Fruit fly (Drosophila melanogaster) whole organism, embryonic: ENCODE measurements around the gene CG9673.

ENCODE experiments used
- Antp ChIP-seq: fragments of 200-800 bp; sonication (Bioruptor generic); optimal IDR thresholded peaks from 3 replicates; lab custom pipeline; 2016; ENCODE audit warnings: missing biosample characterization, missing genetic modification characterization
- Atf3 ChIP-seq: fragments of 200-800 bp; sonication (Bioruptor generic); optimal IDR thresholded peaks from 3 replicates; lab custom pipeline; 2016; ENCODE audit warnings: missing biosample characterization, missing genetic modification characterization
- Atf6 ChIP-seq: fragments of 200-800 bp; sonication (Bioruptor generic); IDR thresholded peaks from 2 replicates; pipeline ENCODE4 v1.3.6; 2022; ENCODE audit warnings: missing biosample characterization, missing genetic modification characterization
- CG10366 ChIP-seq: fragments of 200-800 bp; sonication (Bioruptor generic); IDR thresholded peaks from 2 replicates; pipeline ENCODE4 v1.3.6; 2022; ENCODE audit warnings: missing biosample characterization, missing genetic modification characterization
- CG10431 ChIP-seq: fragments of 200-800 bp; sonication (Bioruptor generic); optimal IDR thresholded peaks from 3 replicates; lab custom pipeline; 2018; ENCODE audit warnings: missing biosample characterization, mild to moderate bottlenecking, missing genetic modification characterization
- CG11695 ChIP-seq: fragments of 200-800 bp; sonication (Bioruptor generic); IDR thresholded peaks from 3 replicates; pipeline ENCODE4 v1.3.6; 2022; ENCODE audit warnings: missing biosample characterization, missing genetic modification characterization
- CG12071 ChIP-seq: fragments of 200-800 bp; sonication (Bioruptor generic); optimal IDR thresholded peaks from 3 replicates; lab custom pipeline; 2018; ENCODE audit warnings: missing biosample characterization, mild to moderate bottlenecking, missing genetic modification characterization
- CG12236 ChIP-seq: fragments of 200-800 bp; sonication (Bioruptor generic); optimal IDR thresholded peaks from 2 replicates; lab custom pipeline; 2016; ENCODE audit warnings: missing biosample characterization, missing genetic modification characterization
- CG1233 ChIP-seq: fragments of 200-800 bp; sonication (Bioruptor generic); optimal IDR thresholded peaks from 4 replicates; lab custom pipeline; 2018; ENCODE audit warnings: missing biosample characterization, mild to moderate bottlenecking, missing genetic modification characterization
- CG17802 ChIP-seq: fragments of 200-800 bp; sonication (Bioruptor generic); optimal IDR thresholded peaks from 2 replicates; lab custom pipeline; 2018; ENCODE audit warnings: missing biosample characterization, mild to moderate bottlenecking, missing genetic modification characterization, moderate library complexity
- CG1832 ChIP-seq: fragments of 200-800 bp; sonication (Bioruptor generic); optimal IDR thresholded peaks from 2 replicates; lab custom pipeline; 2017; ENCODE audit warnings: missing biosample characterization, mild to moderate bottlenecking, missing genetic modification characterization, inconsistent platforms
- CG18476 ChIP-seq: fragments of 200-800 bp; sonication (Bioruptor generic); optimal IDR thresholded peaks from 2 replicates; lab custom pipeline; 2016; ENCODE audit warnings: missing biosample characterization, mild to moderate bottlenecking, missing genetic modification characterization
- CG2199 ChIP-seq: fragments of 200-800 bp; sonication (Bioruptor generic); IDR thresholded peaks from 3 replicates; pipeline ENCODE4 v1.3.6; 2022; ENCODE audit warnings: missing biosample characterization, missing genetic modification characterization
- CG3281 ChIP-seq: fragments of 200-800 bp; sonication (Bioruptor generic); optimal IDR thresholded peaks from 3 replicates; lab custom pipeline; 2017; ENCODE audit warnings: missing biosample characterization, mild to moderate bottlenecking, missing genetic modification characterization
- CG6689 ChIP-seq: fragments of 200-800 bp; sonication (Bioruptor generic); IDR thresholded peaks from 2 replicates; pipeline ENCODE4 v1.3.6; 2022; ENCODE audit warnings: missing biosample characterization, missing genetic modification characterization
- CG7839 ChIP-seq: fragments of 200-800 bp; sonication (Bioruptor generic); optimal IDR thresholded peaks from 3 replicates; lab custom pipeline; 2018; ENCODE audit warnings: missing biosample characterization, mild to moderate bottlenecking, missing genetic modification characterization, moderate library complexity
- CG7928 ChIP-seq: fragments of 200-800 bp; sonication (Bioruptor generic); optimal IDR thresholded peaks from 2 replicates; lab custom pipeline; 2017; ENCODE audit warnings: missing biosample characterization, mild to moderate bottlenecking, missing genetic modification characterization
- CG8089 ChIP-seq: fragments of 200-800 bp; sonication (Bioruptor generic); optimal IDR thresholded peaks from 3 replicates; lab custom pipeline; 2016; ENCODE audit warnings: missing biosample characterization, missing genetic modification characterization
- D ChIP-seq, 2 experiments: fragments of 200-800 bp in 1 of 2; fragments of >200 bp in 1 of 2; sonication (Bioruptor generic) in 1 of 2; optimal IDR thresholded peaks; 2 replicates in 1 of 2; 3 replicates in 1 of 2; lab custom pipeline; 2017; ENCODE audit warnings: mild to moderate bottlenecking in 1 of 2, missing biosample characterization in 1 of 2, missing genetic modification characterization in 1 of 2, missing genetic modification reagents in 1 of 2
- D19B ChIP-seq: fragments of 200-800 bp; sonication (Bioruptor generic); optimal IDR thresholded peaks from 2 replicates; lab custom pipeline; 2017; ENCODE audit warnings: missing biosample characterization, mild to moderate bottlenecking, missing genetic modification characterization
- Fer3 ChIP-seq: fragments of 200-800 bp; sonication (Bioruptor generic); optimal IDR thresholded peaks from 2 replicates; lab custom pipeline; 2018; ENCODE audit warnings: missing biosample characterization, mild to moderate bottlenecking, missing genetic modification characterization, moderate library complexity
- Hey ChIP-seq: fragments of 200-800 bp; sonication (Bioruptor generic); optimal IDR thresholded peaks from 3 replicates; lab custom pipeline; 2018; ENCODE audit warnings: missing biosample characterization, mild to moderate bottlenecking, missing genetic modification characterization
- Hsf ChIP-seq: fragments of 200-800 bp; sonication (Bioruptor generic); optimal IDR thresholded peaks from 3 replicates; lab custom pipeline; 2016; ENCODE audit warnings: missing biosample characterization, missing genetic modification characterization
- Med ChIP-seq: fragments of 200-800 bp; sonication (Bioruptor generic); peaks from one replicate; lab custom pipeline; 2016; ENCODE audit warnings: missing biosample characterization, missing genetic modification characterization, mild to moderate bottlenecking, inconsistent platforms, moderate library complexity
- Myb ChIP-seq: fragments of 200-800 bp; sonication (Bioruptor generic); optimal IDR thresholded peaks from 2 replicates; lab custom pipeline; 2016; ENCODE audit warnings: missing biosample characterization, missing genetic modification characterization
- Poxn ChIP-seq: fragments of 200-800 bp; sonication (Bioruptor generic); IDR thresholded peaks from 2 replicates; pipeline ENCODE4 v1.3.6; 2022; ENCODE audit warnings: missing biosample characterization, missing genetic modification characterization
- Ptx1 ChIP-seq: fragments of 200-800 bp; sonication (Bioruptor generic); IDR thresholded peaks from 2 replicates; pipeline ENCODE4 v1.3.6; 2022; ENCODE audit warnings: missing biosample characterization, missing genetic modification characterization
- Rx ChIP-seq: fragments of 200-800 bp; sonication (Bioruptor generic); IDR thresholded peaks from 2 replicates; pipeline ENCODE4 v1.3.6; 2022; ENCODE audit warnings: missing biosample characterization, missing genetic modification characterization
- Spps ChIP-seq: fragments of 200-800 bp; sonication (Bioruptor generic); optimal IDR thresholded peaks from 2 replicates; lab custom pipeline; 2018; ENCODE audit warnings: missing biosample characterization, mild to moderate bottlenecking, missing genetic modification characterization
- Stat92E ChIP-seq, 3 experiments: fragments of >200 bp in 2 of 3; fragments of 200-800 bp in 1 of 3; sonication (Bioruptor generic) in 1 of 3; optimal IDR thresholded peaks; 2 replicates each; lab custom pipeline; 2017 to 2019; ENCODE audit warnings: missing biosample characterization in 3 of 3, missing genetic modification characterization in 3 of 3, mild to moderate bottlenecking in 1 of 3, moderate library complexity in 1 of 3
- amos ChIP-seq: fragments of 200-800 bp; sonication (Bioruptor generic); IDR thresholded peaks from 2 replicates; pipeline ENCODE4 v1.3.6; 2022; ENCODE audit warnings: missing biosample characterization, missing genetic modification characterization; ENCODE audit not compliant: partially characterized antibody
- ap ChIP-seq: fragments of 200-800 bp; sonication (Bioruptor generic); IDR thresholded peaks from 2 replicates; pipeline ENCODE4 v1.3.6; 2022; ENCODE audit warnings: missing biosample characterization, missing genetic modification characterization
- bigmax ChIP-seq: fragments of 200-800 bp; sonication (Bioruptor generic); optimal IDR thresholded peaks from 2 replicates; lab custom pipeline; 2018; ENCODE audit warnings: missing biosample characterization, mild to moderate bottlenecking, missing genetic modification characterization
- chif ChIP-seq, 2 experiments: fragments of 200-800 bp; sonication (Bioruptor generic); optimal IDR thresholded peaks; 3 replicates each; lab custom pipeline; 2016; ENCODE audit warnings: missing biosample characterization in 2 of 2, missing genetic modification characterization in 2 of 2
- corto ChIP-seq: fragments of 200-800 bp; sonication (Bioruptor generic); optimal IDR thresholded peaks from 2 replicates; lab custom pipeline; 2016; ENCODE audit warnings: missing biosample characterization, mild to moderate bottlenecking, missing genetic modification characterization, moderate library complexity
- croc ChIP-seq: fragments of 200-800 bp; sonication (Bioruptor generic); conservative IDR thresholded peaks from 3 replicates; pipeline ENCODE4 v1.3.6; 2022; ENCODE audit warnings: missing biosample characterization, missing genetic modification characterization
- da ChIP-seq: fragments of 200-800 bp; sonication (Bioruptor generic); optimal IDR thresholded peaks from 2 replicates; lab custom pipeline; 2016; ENCODE audit warnings: missing biosample characterization, missing genetic modification characterization
- danr ChIP-seq: fragments of 200-800 bp; sonication (Bioruptor generic); IDR thresholded peaks from 2 replicates; pipeline ENCODE4 v1.3.6; 2022; ENCODE audit warnings: missing biosample characterization, missing genetic modification characterization
- grn ChIP-seq: fragments of 200-800 bp; sonication (Bioruptor generic); optimal IDR thresholded peaks from 3 replicates; lab custom pipeline; 2017; ENCODE audit warnings: missing biosample characterization, missing genetic modification characterization
- jumu ChIP-seq: fragments of 200-800 bp; sonication (Bioruptor generic); optimal IDR thresholded peaks from 3 replicates; lab custom pipeline; 2016; ENCODE audit warnings: missing biosample characterization, missing genetic modification characterization
- kay ChIP-seq: fragments of 200-800 bp; sonication (Bioruptor generic); optimal IDR thresholded peaks from 2 replicates; lab custom pipeline; 2016; ENCODE audit warnings: missing biosample characterization, missing genetic modification characterization
- lmd ChIP-seq: fragments of 200-800 bp; sonication (Bioruptor generic); IDR thresholded peaks from 2 replicates; pipeline ENCODE4 v1.3.6; 2022; ENCODE audit warnings: missing biosample characterization, missing genetic modification characterization
- lola ChIP-seq, 3 experiments: fragments of >200 bp in 2 of 3; fragments of 200-800 bp in 1 of 3; sonication (Bioruptor generic) in 1 of 3; optimal IDR thresholded peaks; 2 replicates each; lab custom pipeline; 2017 to 2019; ENCODE audit warnings: missing biosample characterization in 3 of 3, missing genetic modification characterization in 3 of 3, mild to moderate bottlenecking in 1 of 3, moderate library complexity in 1 of 3
- maf-S ChIP-seq: fragments of 200-800 bp; sonication (Bioruptor generic); optimal IDR thresholded peaks from 2 replicates; lab custom pipeline; 2016; ENCODE audit warnings: missing biosample characterization, missing genetic modification characterization
- rib ChIP-seq: fragments of 200-800 bp; sonication (Bioruptor generic); IDR thresholded peaks from 2 replicates; pipeline ENCODE4 v1.3.6; 2022; ENCODE audit warnings: missing biosample characterization, missing genetic modification characterization
- sens ChIP-seq: fragments of 200-800 bp; sonication (Bioruptor generic); peaks from one replicate; lab custom pipeline; 2016; ENCODE audit warnings: missing biosample characterization, missing genetic modification characterization
- seq ChIP-seq: fragments of 200-800 bp; sonication (Bioruptor generic); IDR thresholded peaks from 2 replicates; pipeline ENCODE4 v1.3.6; 2022; ENCODE audit warnings: missing biosample characterization, missing genetic modification characterization
- tap ChIP-seq: fragments of 200-800 bp; optimal IDR thresholded peaks from 3 replicates; lab custom pipeline; 2019; ENCODE audit warnings: missing biosample characterization, mild to moderate bottlenecking, missing genetic modification characterization, moderate library complexity
- tup ChIP-seq: fragments of 200-800 bp; sonication (Bioruptor generic); optimal IDR thresholded peaks from 2 replicates; lab custom pipeline; 2016; ENCODE audit warnings: missing biosample characterization, mild to moderate bottlenecking, missing genetic modification characterization, moderate library complexity
- unc-4 ChIP-seq: fragments of 200-800 bp; sonication (Bioruptor generic); IDR thresholded peaks from 2 replicates; pipeline ENCODE4 v1.3.6; 2022; ENCODE audit warnings: missing biosample characterization, missing genetic modification characterization; ENCODE audit not compliant: partially characterized antibody
- zen ChIP-seq: fragments of 200-800 bp; sonication (Bioruptor generic); optimal IDR thresholded peaks from 3 replicates; lab custom pipeline; 2018; ENCODE audit warnings: missing biosample characterization, mild to moderate bottlenecking, missing genetic modification characterization, moderate library complexity

The CG9673 gene

DNA sequence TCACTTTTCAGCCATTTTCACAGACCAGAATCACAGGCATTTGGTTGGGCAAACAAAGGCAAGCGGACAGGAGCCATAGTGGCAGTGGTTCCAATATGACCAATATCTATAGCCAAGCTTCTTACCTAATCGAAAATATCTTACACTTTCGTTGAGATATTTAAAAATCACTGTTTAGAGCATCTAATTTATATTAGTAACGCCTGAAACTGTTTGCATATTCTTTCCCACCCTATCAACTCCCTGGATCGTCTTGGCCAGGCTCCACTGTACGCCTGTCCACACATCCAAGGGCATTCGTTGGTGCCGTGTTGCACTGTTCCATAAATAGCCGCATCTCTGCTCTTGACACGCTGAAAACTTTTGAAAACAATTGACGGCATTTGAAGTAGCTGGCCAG is 13.2 kb downstream of the CG9673 start (continued):
- TF ChIP-seq Fer3 (tag; lab: Kevin White, UChicago) (no peak), Poxn (no peak), Hsf (GFP tag; lab: Kevin White, UChicago) (peak; percentile 25), danr (GFP tag; lab: Robert Waterston, UW) (no peak), zen (no peak), jumu (no peak), tup (no peak), bigmax (GFP tag; lab: Kevin White, UChicago) (no peak), CG1233 (no peak), CG18476 (GFP tag; lab: Kevin White, UChicago) (no peak), croc (GFP tag; lab: Robert Waterston, UW) (peak; percentile 16; the same call in 1 of the 3 replicates), CG6689 (peak; percentile 42; the same call in 1 of the 2 replicates), tap (tag; lab: Kevin White, UChicago) (no peak), chif (GFP tag; optimal IDR thresholded peaks at IDR 0.05; lab: Kevin White, UChicago) (peak in 1 of 2 experiments; percentile 28), kay (GFP tag; lab: Kevin White, UChicago) (no peak), seq (GFP tag; lab: Robert Waterston, UW) (no peak), D19B (no peak), Spps (no peak), D (optimal IDR thresholded peaks at IDR 0.05; lab: Kevin White, UChicago) (no peak), D (GFP tag; optimal IDR thresholded peaks at IDR 0.05; lab: Kevin White, UChicago) (peak; percentile 24), CG10431 (GFP tag; lab: Kevin White, UChicago) (no peak), lola (GFP tag; optimal IDR thresholded peaks at IDR 0.05; lab: Kevin White, UChicago) (no peak), sens (GFP tag; lab: Kevin White, UChicago) (peak; percentile 89), CG2199 (GFP tag; lab: Robert Waterston, UW) (no peak), CG11695 (no peak), CG3281 (GFP tag; lab: Kevin White, UChicago) (no peak), CG12071 (no peak), CG17802 (tag; lab: Kevin White, UChicago) (no peak), grn (no peak), da (GFP tag; lab: Kevin White, UChicago) (no peak), CG7839 (tag; lab: Kevin White, UChicago) (peak; percentile 45), Myb (GFP tag; lab: Kevin White, UChicago) (no peak), corto (GFP tag; lab: Kevin White, UChicago) (no peak), CG12236 (GFP tag; lab: Kevin White, UChicago) (no peak), lmd (GFP tag; lab: Robert Waterston, UW) (peak; percentile 26; the same call in 1 of the 2 replicates), Antp (GFP tag; lab: Kevin White, UChicago) (peak; percentile 9), CG7928 (no peak), CG10366 (peak; percentile 42), Stat92E (GFP tag; optimal IDR thresholded peaks at IDR 0.05; lab: Kevin White, UChicago) (no peak), Atf6 (GFP tag; lab: Robert Waterston, UW) (no peak), CG1832 (GFP tag; lab: Kevin White, UChicago) (no peak), ap (GFP tag; lab: Robert Waterston, UW) (0 out of 2 replicates have a peak, but pooled peaks have one; percentile 3), Hey (tag; lab: Kevin White, UChicago) (no peak), amos (no peak), maf-S (GFP tag; lab: Kevin White, UChicago) (no peak), rib (GFP tag; lab: Robert Waterston, UW) (no peak), Atf3 (GFP tag; lab: Kevin White, UChicago) (no peak), unc-4 (no peak), CG8089 (GFP tag; lab: Kevin White, UChicago) (peak; percentile 7), Ptx1 (peak; percentile 42), Med (GFP tag; lab: Kevin White, UChicago) (peak; percentile 80), Rx (GFP tag; lab: Robert Waterston, UW) (no peak)
